Fruit fly (Drosophila melanogaster) whole organism, wandering third instar larva: Measurements from ENCODE around the gene CG6293.
A peak's percentile ranks its signal among the peaks of the same experiment; 100 is the strongest.

Experiments
- Abd-B ChIP-seq: fragments of >200 bp; optimal IDR thresholded peaks from 2 replicates; lab custom pipeline; 2017; ENCODE audit warnings: missing biosample characterization, missing genetic modification characterization
- HLH106 ChIP-seq: fragments of 200-800 bp; optimal IDR thresholded peaks from 3 replicates; lab custom pipeline; 2019; ENCODE audit warnings: missing biosample characterization, mild to moderate bottlenecking, missing genetic modification characterization, moderate library complexity
- Myc ChIP-seq: fragments of >200 bp; optimal IDR thresholded peaks from 2 replicates; lab custom pipeline; 2017
- OdsH ChIP-seq: fragments of 200-800 bp; sonication (Bioruptor generic); optimal IDR thresholded peaks from 2 replicates; lab custom pipeline; 2016; ENCODE audit warnings: missing biosample characterization, mild to moderate bottlenecking, missing genetic modification characterization
- br ChIP-seq: fragments of 200-800 bp; sonication (Bioruptor generic); optimal IDR thresholded peaks from 2 replicates; lab custom pipeline; 2016; ENCODE audit warnings: missing biosample characterization, missing genetic modification characterization
- dsf ChIP-seq: sonication (Bioruptor generic); optimal IDR thresholded peaks from 2 replicates; lab custom pipeline; 2016; ENCODE audit warnings: missing biosample characterization, missing genetic modification characterization, borderline replicate concordance
- h ChIP-seq: fragments of 200-800 bp; sonication (Bioruptor generic); optimal IDR thresholded peaks from 3 replicates; lab custom pipeline; 2016; ENCODE audit warnings: missing biosample characterization, mild to moderate bottlenecking, missing genetic modification characterization
- jim ChIP-seq: fragments of 175-275, 200-325 bp; sonication (Bioruptor generic); optimal IDR thresholded peaks from 2 replicates; lab custom pipeline; 2016; ENCODE audit warnings: missing biosample characterization, mild to moderate bottlenecking, missing genetic modification characterization
- lola ChIP-seq: fragments of >200 bp; optimal IDR thresholded peaks from 2 replicates; lab custom pipeline; 2017; ENCODE audit warnings: missing biosample characterization, missing genetic modification characterization
- pan ChIP-seq: fragments of >200 bp; optimal IDR thresholded peaks from 2 replicates; lab custom pipeline; 2017
- psq ChIP-seq: fragments of 200-800 bp; sonication (Bioruptor generic); optimal IDR thresholded peaks from 3 replicates; lab custom pipeline; 2017; ENCODE audit warnings: missing biosample characterization, mild to moderate bottlenecking, missing genetic modification characterization, moderate library complexity

DNA sequence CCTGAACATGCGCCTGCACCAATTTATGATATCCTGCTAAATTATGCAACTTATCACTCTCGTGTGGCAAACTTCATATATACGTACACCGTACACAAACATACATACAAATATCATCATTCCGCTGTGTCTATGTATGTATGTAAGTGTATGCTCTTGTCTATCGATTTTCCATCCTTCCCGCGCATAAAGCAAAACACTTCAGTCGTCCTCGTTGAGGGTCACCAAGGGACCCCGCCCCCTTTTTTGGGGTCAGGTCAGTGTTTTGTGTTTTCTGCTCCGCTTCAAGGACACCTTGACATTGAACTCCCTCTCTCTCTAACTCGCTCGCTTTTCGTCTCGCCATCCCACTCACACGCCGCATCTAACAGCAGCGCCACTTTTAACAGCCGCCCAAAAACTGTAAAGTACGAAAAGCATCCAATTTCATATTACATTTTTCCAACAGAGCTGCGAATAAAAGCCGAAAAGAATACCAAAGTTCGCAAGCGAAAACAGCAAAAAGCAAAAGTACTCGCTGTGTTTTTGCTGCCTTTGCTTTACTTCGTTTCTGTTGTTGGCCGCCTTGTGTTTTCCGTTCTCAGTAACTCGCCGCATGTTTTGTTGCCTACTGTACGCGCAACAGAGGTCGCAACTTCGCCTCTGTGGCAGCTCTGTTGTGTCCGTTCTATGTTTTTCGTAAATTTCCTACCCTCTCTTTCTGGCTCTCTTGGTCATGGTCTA lies 44.6 kb upstream of the CG6293 start:
- no peak for TF ChIP-seq Abd-B
- TF ChIP-seq pan (lab: Kevin White, UChicago), result no peak
- TF ChIP-seq psq (GFP tag; lab: Kevin White, UChicago), result peak; percentile 57
- no peak for TF ChIP-seq br (GFP tag; lab: Kevin White, UChicago)
- no peak for TF ChIP-seq lola (GFP tag; lab: Kevin White, UChicago)
- no peak for TF ChIP-seq dsf (GFP tag; lab: Kevin White, UChicago)
- TF ChIP-seq h (GFP tag; lab: Kevin White, UChicago), result no peak
- TF ChIP-seq jim (GFP tag; lab: Kevin White, UChicago), result no peak
- TF ChIP-seq OdsH (GFP tag; lab: Kevin White, UChicago), result no peak
- TF ChIP-seq HLH106 (tag; lab: Kevin White, UChicago), result no peak
- TF ChIP-seq Myc (lab: Kevin White, UChicago), result no peak
